Fruit fly (Drosophila melanogaster) whole organism, embryonic: ENCODE data around the gene Syx5.

ENCODE experiments used
- Asciz ChIP-seq: fragments of 200-800 bp; sonication (Bioruptor generic); optimal IDR thresholded peaks from 2 replicates; lab custom pipeline; 2017; ENCODE audit warnings: missing biosample characterization, mild to moderate bottlenecking, missing genetic modification characterization, missing genetic modification reagents
- Atf6 ChIP-seq: fragments of 200-800 bp; sonication (Bioruptor generic); IDR thresholded peaks from 2 replicates; pipeline ENCODE4 v1.3.6; 2022; ENCODE audit warnings: missing biosample characterization, missing genetic modification characterization
- CG1024 ChIP-seq: fragments of 200-800 bp; sonication (Bioruptor generic); IDR thresholded peaks from 2 replicates; pipeline ENCODE4 v1.3.6; 2022; ENCODE audit warnings: missing biosample characterization, missing genetic modification characterization
- CG11456 ChIP-seq: fragments of 200-800 bp; sonication (Bioruptor generic); IDR thresholded peaks from 3 replicates; pipeline ENCODE4 v1.3.6; 2022; ENCODE audit warnings: missing biosample characterization, missing genetic modification characterization
- CG12391 ChIP-seq: fragments of 200-800 bp; sonication (Bioruptor generic); optimal IDR thresholded peaks from 3 replicates; lab custom pipeline; 2018; ENCODE audit warnings: missing biosample characterization, mild to moderate bottlenecking, missing genetic modification characterization, moderate library complexity
- CG13287 ChIP-seq: fragments of 200-800 bp; sonication (Bioruptor generic); IDR thresholded peaks from 2 replicates; pipeline ENCODE4 v1.3.6; 2022; ENCODE audit warnings: missing biosample characterization, missing genetic modification characterization; ENCODE audit not compliant: partially characterized antibody
- CG14860 ChIP-seq: fragments of 200-800 bp; sonication (Bioruptor generic); IDR thresholded peaks from 3 replicates; pipeline ENCODE4 v1.3.6; 2022; ENCODE audit warnings: missing biosample characterization, missing genetic modification characterization; ENCODE audit not compliant: partially characterized antibody
- CG15696 ChIP-seq: fragments of 200-800 bp; sonication (Bioruptor generic); optimal IDR thresholded peaks from 2 replicates; lab custom pipeline; 2019; ENCODE audit warnings: missing biosample characterization, mild to moderate bottlenecking, missing genetic modification characterization, moderate library complexity
- CG17328 ChIP-seq: fragments of 200-800 bp; sonication (Bioruptor generic); IDR thresholded peaks from 2 replicates; pipeline ENCODE4 v1.3.6; 2022; ENCODE audit warnings: missing biosample characterization, missing genetic modification characterization
- CG17361 ChIP-seq: fragments of 200-800 bp; sonication (Bioruptor generic); IDR thresholded peaks from 3 replicates; pipeline ENCODE4 v1.3.6; 2022; ENCODE audit warnings: missing biosample characterization, missing genetic modification characterization
- CG18011 ChIP-seq: fragments of 200-800 bp; sonication (Bioruptor generic); optimal IDR thresholded peaks from 2 replicates; lab custom pipeline; 2017; ENCODE audit warnings: missing biosample characterization, missing genetic modification characterization, mild to moderate bottlenecking, moderate library complexity, missing genotype
- CG18619 ChIP-seq: fragments of 200-800 bp; sonication (Bioruptor generic); optimal IDR thresholded peaks from 3 replicates; lab custom pipeline; 2017; ENCODE audit warnings: missing biosample characterization, mild to moderate bottlenecking, missing genetic modification characterization
- CG2116 ChIP-seq: fragments of 200-800 bp; sonication (Bioruptor generic); optimal IDR thresholded peaks from 3 replicates; lab custom pipeline; 2018; ENCODE audit warnings: missing biosample characterization, mild to moderate bottlenecking, missing genetic modification characterization
- CG2120 ChIP-seq: fragments of 200-800 bp; sonication (Bioruptor generic); optimal IDR thresholded peaks from 3 replicates; lab custom pipeline; 2016; ENCODE audit warnings: missing biosample characterization, missing genetic modification characterization
- CG2202 ChIP-seq: fragments of 200-800 bp; sonication (Bioruptor generic); optimal IDR thresholded peaks from 2 replicates; lab custom pipeline; 2018; ENCODE audit warnings: missing biosample characterization, mild to moderate bottlenecking, missing genetic modification characterization
- CG2712 ChIP-seq: fragments of 200-800 bp; optimal IDR thresholded peaks from 3 replicates; lab custom pipeline; 2019; ENCODE audit warnings: missing biosample characterization, mild to moderate bottlenecking, missing genetic modification characterization, moderate library complexity
- CG30403 ChIP-seq: fragments of 200-800 bp; sonication (Bioruptor generic); optimal IDR thresholded peaks from 3 replicates; lab custom pipeline; 2016; ENCODE audit warnings: missing biosample characterization, missing genetic modification characterization
- CG32532 ChIP-seq: fragments of 200-800 bp; sonication (Bioruptor generic); IDR thresholded peaks from 2 replicates; pipeline ENCODE4 v1.3.6; 2022; ENCODE audit warnings: missing biosample characterization, missing genetic modification characterization
- CG3995 ChIP-seq: fragments of 200-800 bp; sonication (Bioruptor generic); optimal IDR thresholded peaks from 3 replicates; lab custom pipeline; 2016; ENCODE audit warnings: missing biosample characterization, missing genetic modification characterization
- CG4617 ChIP-seq: fragments of 200-800 bp; sonication (Bioruptor generic); optimal IDR thresholded peaks from 3 replicates; lab custom pipeline; 2016; ENCODE audit warnings: missing biosample characterization, missing genetic modification characterization, borderline replicate concordance
- CG4820 ChIP-seq: fragments of 200-800 bp; sonication (Bioruptor generic); optimal IDR thresholded peaks from 3 replicates; lab custom pipeline; 2016; ENCODE audit warnings: missing biosample characterization, missing genetic modification characterization
- CG6765 ChIP-seq: fragments of 200-800 bp; sonication (Bioruptor generic); optimal IDR thresholded peaks from 3 replicates; lab custom pipeline; 2017; ENCODE audit warnings: missing biosample characterization, mild to moderate bottlenecking, missing genetic modification characterization
- CG6854 ChIP-seq: fragments of 200-800 bp; sonication (Bioruptor generic); optimal IDR thresholded peaks from 3 replicates; lab custom pipeline; 2017; ENCODE audit warnings: missing biosample characterization, mild to moderate bottlenecking, missing genetic modification characterization
- CG7271 ChIP-seq: fragments of 200-800 bp; sonication (Bioruptor generic); optimal IDR thresholded peaks from 2 replicates; lab custom pipeline; 2018; ENCODE audit warnings: missing biosample characterization, mild to moderate bottlenecking, missing genetic modification characterization, moderate library complexity
- CG8290 ChIP-seq, 3 experiments: fragments of 200-800 bp; sonication (Bioruptor generic); optimal IDR thresholded peaks; 2 replicates each; lab custom pipeline; 2016 to 2019; ENCODE audit warnings: missing biosample characterization in 3 of 3, missing genetic modification characterization in 3 of 3, mild to moderate bottlenecking in 2 of 3, moderate library complexity in 1 of 3
- CG9797 ChIP-seq: fragments of 200-800 bp; sonication (Bioruptor generic); optimal IDR thresholded peaks from 3 replicates; lab custom pipeline; 2018; ENCODE audit warnings: missing biosample characterization, mild to moderate bottlenecking, missing genetic modification characterization
- CG9932 ChIP-seq: fragments of 200-800 bp; sonication (Bioruptor generic); IDR thresholded peaks from 2 replicates; pipeline ENCODE4 v1.3.6; 2022; ENCODE audit warnings: missing biosample characterization, missing genetic modification characterization
- Camta ChIP-seq: fragments of 200-800 bp; sonication (Bioruptor generic); optimal IDR thresholded peaks from 2 replicates; lab custom pipeline; 2016; ENCODE audit warnings: missing biosample characterization, missing genetic modification characterization
- E2f2 ChIP-seq: fragments of 200-800 bp; sonication (Bioruptor generic); IDR thresholded peaks from 2 replicates; pipeline ENCODE4 v1.3.6; 2022; ENCODE audit warnings: missing biosample characterization, missing genetic modification characterization
- H15 ChIP-seq: fragments of 200-800 bp; sonication (Bioruptor generic); IDR thresholded peaks from 3 replicates; pipeline ENCODE4 v1.3.6; 2022; ENCODE audit warnings: missing biosample characterization, missing genetic modification characterization
- HLH3B ChIP-seq: fragments of 200-800 bp; sonication (Bioruptor generic); IDR thresholded peaks from 2 replicates; pipeline ENCODE4 v1.3.6; 2022; ENCODE audit warnings: missing biosample characterization, missing genetic modification characterization
- HLHmδ ChIP-seq: fragments of 200-800 bp; sonication (Bioruptor generic); optimal IDR thresholded peaks from 2 replicates; lab custom pipeline; 2018; ENCODE audit warnings: missing biosample characterization, mild to moderate bottlenecking, missing genetic modification characterization, moderate library complexity
- Hmx ChIP-seq: fragments of 200-800 bp; sonication (Bioruptor generic); optimal IDR thresholded peaks from 2 replicates; lab custom pipeline; 2016; ENCODE audit warnings: missing biosample characterization, missing genetic modification characterization
- Hsf ChIP-seq: fragments of 200-800 bp; sonication (Bioruptor generic); optimal IDR thresholded peaks from 3 replicates; lab custom pipeline; 2016; ENCODE audit warnings: missing biosample characterization, missing genetic modification characterization
- MESR4 ChIP-seq: fragments of 200-800 bp; sonication (Bioruptor generic); optimal IDR thresholded peaks from 2 replicates; lab custom pipeline; 2018; ENCODE audit warnings: missing biosample characterization, mild to moderate bottlenecking, missing genetic modification characterization, moderate library complexity
- Mad ChIP-seq: fragments of 200-800 bp; sonication (Bioruptor generic); optimal IDR thresholded peaks from 2 replicates; lab custom pipeline; 2016; ENCODE audit warnings: missing biosample characterization, missing genetic modification characterization
- Mrtf ChIP-seq: fragments of 200-800 bp; sonication (Bioruptor generic); IDR thresholded peaks from 3 replicates; pipeline ENCODE4 v1.3.6; 2022; ENCODE audit warnings: missing biosample characterization, missing genetic modification characterization
- Six4 ChIP-seq: fragments of 200-800 bp; sonication (Bioruptor generic); optimal IDR thresholded peaks from 2 replicates; lab custom pipeline; 2016; ENCODE audit warnings: missing biosample characterization, missing genetic modification characterization
- Sry-δ ChIP-seq: fragments of 200-800 bp; sonication (Bioruptor generic); optimal IDR thresholded peaks from 2 replicates; lab custom pipeline; 2016; ENCODE audit warnings: missing biosample characterization, missing genetic modification characterization
- Vsx1 ChIP-seq: fragments of 200-800 bp; sonication (Bioruptor generic); optimal IDR thresholded peaks from 2 replicates; lab custom pipeline; 2017; ENCODE audit warnings: missing biosample characterization, mild to moderate bottlenecking, missing genetic modification characterization, missing genetic modification reagents
- Xbp1 ChIP-seq: fragments of 200-800 bp; sonication (Bioruptor generic); optimal IDR thresholded peaks from 3 replicates; lab custom pipeline; 2016; ENCODE audit warnings: missing biosample characterization, mild to moderate bottlenecking, missing genetic modification characterization
- al ChIP-seq: fragments of 200-800 bp; sonication (Bioruptor generic); IDR thresholded peaks from 2 replicates; pipeline ENCODE4 v1.3.6; 2022; ENCODE audit warnings: missing biosample characterization, missing genetic modification characterization
- esg ChIP-seq: fragments of 200-800 bp; sonication (Bioruptor generic); conservative IDR thresholded peaks from 2 replicates; pipeline ENCODE4 v1.3.6; 2022; ENCODE audit warnings: missing biosample characterization, missing genetic modification characterization
- fru ChIP-seq: fragments of >200 bp; optimal IDR thresholded peaks from 2 replicates; lab custom pipeline; 2017
- grau ChIP-seq: fragments of 200-800 bp; optimal IDR thresholded peaks from 3 replicates; lab custom pipeline; 2019; ENCODE audit warnings: missing biosample characterization, mild to moderate bottlenecking, missing genetic modification characterization, moderate library complexity
- lilli ChIP-seq: fragments of 200-800 bp; sonication (Bioruptor generic); optimal IDR thresholded peaks from 3 replicates; lab custom pipeline; 2016; ENCODE audit warnings: missing biosample characterization, missing genetic modification characterization
- odd ChIP-seq: fragments of 200-800 bp; sonication (Bioruptor generic); optimal IDR thresholded peaks from 2 replicates; lab custom pipeline; 2017; ENCODE audit warnings: missing biosample characterization, mild to moderate bottlenecking, missing genetic modification characterization
- sens ChIP-seq: fragments of 200-800 bp; sonication (Bioruptor generic); peaks from one replicate; lab custom pipeline; 2016; ENCODE audit warnings: missing biosample characterization, missing genetic modification characterization
- slbo ChIP-seq: fragments of 200-800 bp; sonication (Bioruptor generic); IDR thresholded peaks from 2 replicates; pipeline ENCODE4 v1.3.6; 2022; ENCODE audit warnings: missing biosample characterization, missing genetic modification characterization

Gene Syx5

dm6 chr2L:16307026-16307703 lies at the start of gene Syx5, which contains the start of gene CG5861 (continued):
- TF ChIP-seq CG6765 (GFP tag; lab: Kevin White, UChicago), result peak; percentile 17
- peak; percentile 67 for TF ChIP-seq CG30403 (GFP tag; lab: Kevin White, UChicago)
- peak; percentile 80 for TF ChIP-seq slbo
- peak; percentile 24 for TF ChIP-seq Six4 (GFP tag; lab: Kevin White, UChicago)
- peak; percentile 16 for TF ChIP-seq odd
- TF ChIP-seq esg (GFP tag; lab: Robert Waterston, UW), result peak; percentile 44; the same call in 1 of the 2 replicates
- TF ChIP-seq CG6854 (GFP tag; lab: Kevin White, UChicago), result no peak
- peak; percentile 99 for TF ChIP-seq CG2116
- no peak for TF ChIP-seq fru
- no peak for TF ChIP-seq CG1024 (GFP tag; lab: Robert Waterston, UW)
- TF ChIP-seq CG2712 (tag; lab: Kevin White, UChicago), result peak; percentile 79
- peak; percentile 40; the same call in 1 of the 2 replicates for TF ChIP-seq HLH3B (GFP tag; lab: Robert Waterston, UW)
- TF ChIP-seq E2f2 (GFP tag; lab: Robert Waterston, UW), result peak; percentile 54
- TF ChIP-seq HLHmδ (GFP tag; lab: Kevin White, UChicago), result no peak
- peak; percentile 69 for TF ChIP-seq sens (GFP tag; lab: Kevin White, UChicago)
- peak; percentile 58 for TF ChIP-seq Sry-δ (GFP tag; lab: Kevin White, UChicago)
- TF ChIP-seq CG2120, result peak; percentile 63
- peak; percentile 47 for TF ChIP-seq Vsx1 (GFP tag; lab: Kevin White, UChicago)
- 0 out of 3 replicates have a peak, but pooled peaks have one; percentile 48 for TF ChIP-seq H15 (GFP tag; lab: Robert Waterston, UW)
- TF ChIP-seq Hmx (GFP tag; lab: Kevin White, UChicago), result no peak
- peak; percentile 96 for TF ChIP-seq CG13287
- TF ChIP-seq CG11456, result peak; percentile 70; the same call in 2 of the 3 replicates
- peak; percentile 78; the same call in 1 of the 2 replicates for TF ChIP-seq CG32532
- peak; percentile 17 for TF ChIP-seq CG4820 (GFP tag; lab: Kevin White, UChicago)
- peak; percentile 47 for TF ChIP-seq CG9797 (GFP tag; lab: Kevin White, UChicago)
- TF ChIP-seq CG4617, result peak; percentile 61
- TF ChIP-seq MESR4 (GFP tag; lab: Kevin White, UChicago), result peak; percentile 66
- TF ChIP-seq CG8290 (GFP tag; optimal IDR thresholded peaks at IDR 0.05; lab: Kevin White, UChicago), result peak; percentile 21
- TF ChIP-seq CG8290 (tag; optimal IDR thresholded peaks at IDR 0.05; lab: Kevin White, UChicago), result no peak
- peak; percentile 60 for TF ChIP-seq al (GFP tag; lab: Robert Waterston, UW)
- TF ChIP-seq CG17361, result peak; percentile 57; the same call in 2 of the 3 replicates
- TF ChIP-seq CG7271 (tag; lab: Kevin White, UChicago), result no peak
- TF ChIP-seq Mad (GFP tag; lab: Kevin White, UChicago), result peak; percentile 5
- TF ChIP-seq grau (tag; lab: Kevin White, UChicago), result peak; percentile 74
- TF ChIP-seq CG2202 (tag; lab: Kevin White, UChicago), result peak; percentile 18
- TF ChIP-seq CG15696, result peak; percentile 27
- peak; percentile 57 for TF ChIP-seq lilli (GFP tag; lab: Kevin White, UChicago)
- TF ChIP-seq Asciz, result peak; percentile 14
- peak; percentile 87 for TF ChIP-seq Xbp1 (GFP tag; lab: Kevin White, UChicago)
- TF ChIP-seq Hsf (GFP tag; lab: Kevin White, UChicago), result peak; percentile 30
- 0 out of 2 replicates have a peak, but pooled peaks have one; percentile 54 for TF ChIP-seq CG17328 (GFP tag; lab: Robert Waterston, UW)
- peak; percentile 88 for TF ChIP-seq CG9932
- no peak for TF ChIP-seq Mrtf (GFP tag; lab: Robert Waterston, UW)
- TF ChIP-seq Atf6 (GFP tag; lab: Robert Waterston, UW), result peak; percentile 54
- peak; percentile 88 for TF ChIP-seq CG14860 (GFP tag; lab: Robert Waterston, UW)
- TF ChIP-seq CG18619, result peak; percentile 43
- TF ChIP-seq Camta (GFP tag; lab: Kevin White, UChicago), result no peak
- TF ChIP-seq CG12391 (tag; lab: Kevin White, UChicago), result peak; percentile 82
- TF ChIP-seq CG18011, result peak; percentile 57
- peak; percentile 18 for TF ChIP-seq CG3995 (GFP tag; lab: Kevin White, UChicago)
